Worm (Caenorhabditis elegans): ENCODE results near the gene stt-3.

DNA sequence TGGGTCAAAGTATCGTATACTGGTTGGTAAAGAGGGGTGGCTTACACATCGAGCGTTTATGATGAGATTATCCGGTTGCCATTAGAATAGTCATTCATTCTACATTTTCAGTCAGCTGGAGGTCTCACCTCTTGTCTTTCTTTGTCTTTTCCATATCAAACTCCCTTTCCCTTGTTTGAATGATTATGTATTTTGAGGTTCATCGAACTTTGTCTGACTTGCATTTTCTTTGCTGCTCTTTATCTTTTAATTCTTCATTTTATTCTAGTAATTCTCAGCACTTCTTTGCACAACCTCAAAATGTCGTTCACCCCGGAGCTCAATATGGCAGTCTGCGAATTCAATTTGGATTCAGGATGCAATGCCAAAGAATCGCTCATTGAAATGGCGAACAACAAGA is 7.9 kb upstream of the stt-3 start, which contains the start of gene T12A2.3:
- TF ChIP-seq pha-4 (tag; optimal IDR thresholded peaks at IDR 0.05) (no peak), lin-32 (GFP tag; optimal IDR thresholded peaks at IDR 0.05) (no peak), nhr-237 (tag; optimal IDR thresholded peaks at IDR 0.05) (no peak), sptf-1 (tag; optimal IDR thresholded peaks at IDR 0.05) (no peak), lin-13 (tag; optimal IDR thresholded peaks at IDR 0.05) (no peak), ztf-11 (tag; optimal IDR thresholded peaks at IDR 0.05) (no peak), nhr-12 (tag; optimal IDR thresholded peaks at IDR 0.05) (no peak), elt-1 (tag; optimal IDR thresholded peaks at IDR 0.05; ENCODE audit: borderline replicate concordance, insufficient read depth) (no peak), mep-1 (tag; optimal IDR thresholded peaks at IDR 0.05) (no peak), unc-62 (GFP tag; optimal IDR thresholded peaks at IDR 0.05) (no peak), lsy-2 (tag; optimal IDR thresholded peaks at IDR 0.05) (no peak)
